Worm (Caenorhabditis elegans): ENCODE measurements around the gene sri-37.
"Not testable (repeated sequence)": the region's sequence is repeated elsewhere in the genome, so short reads cannot be mapped to it uniquely, and the experiment has no call there.

Gene sri-37

DNA sequence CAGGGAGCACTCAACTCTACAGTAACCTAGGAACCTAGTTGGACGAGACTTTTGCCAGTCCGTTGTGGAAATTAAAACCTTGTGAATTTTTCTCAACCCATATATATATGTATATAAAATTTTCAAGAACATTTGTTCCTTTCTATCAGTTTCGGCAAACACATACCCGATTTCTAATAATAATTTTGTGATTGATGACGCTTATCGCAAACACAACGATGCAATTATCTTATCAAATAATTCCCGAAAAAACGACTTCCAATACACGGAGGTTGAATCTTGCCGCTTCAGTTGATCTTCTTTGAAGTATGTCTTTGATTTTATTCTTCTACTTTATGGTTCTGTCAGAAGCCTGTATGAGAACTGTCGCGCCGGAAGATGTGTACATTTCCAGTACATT lies 35.7 kb downstream of the sri-37 start, which contains the start of gene F22E5.2:
Gene F22E5.2 (plus strand): TSS at position 301 of the 400 bp plus-strand sequence.
- TF ChIP-seq ama-1 (optimal IDR thresholded peaks at IDR 0.05); lin-15B (tag; optimal IDR thresholded peaks at IDR 0.05); Y116A8C.19 (tag; optimal IDR thresholded peaks at IDR 0.05; ENCODE audit: borderline replicate concordance): not testable (repeated sequence)

DNA sequence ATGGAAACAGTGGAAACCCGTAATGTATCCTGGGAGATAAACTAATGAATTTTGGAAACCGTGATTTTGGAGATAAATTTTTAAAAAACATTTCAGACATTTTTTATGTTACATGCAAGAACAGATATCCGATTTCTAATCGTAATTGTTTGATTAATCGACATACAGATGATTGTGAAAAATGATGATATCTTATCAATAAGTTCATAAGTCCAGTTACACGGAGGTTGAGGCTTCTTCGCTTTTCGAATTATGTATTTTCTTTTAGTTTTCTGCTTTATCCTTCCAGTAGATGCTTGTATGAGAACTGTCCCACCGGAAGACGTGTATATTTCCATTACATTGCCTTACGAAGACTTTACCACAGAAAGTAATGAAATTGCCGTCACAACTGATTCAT lies 36.2 kb downstream of the sri-37 start, which contains the start of gene F22E5.22:
Gene F22E5.22 (plus strand): TSS at position 301 of the 400 bp plus-strand sequence.
- TF ChIP-seq zip-4 (GFP tag; optimal IDR thresholded peaks at IDR 0.05) (no peak), mab-9 (GFP tag; IDR thresholded peaks at IDR 0.05) (no peak), sptf-1 (tag; optimal IDR thresholded peaks at IDR 0.05) (no peak), jun-1 (tag; optimal IDR thresholded peaks at IDR 0.05) (no peak)

DNA sequence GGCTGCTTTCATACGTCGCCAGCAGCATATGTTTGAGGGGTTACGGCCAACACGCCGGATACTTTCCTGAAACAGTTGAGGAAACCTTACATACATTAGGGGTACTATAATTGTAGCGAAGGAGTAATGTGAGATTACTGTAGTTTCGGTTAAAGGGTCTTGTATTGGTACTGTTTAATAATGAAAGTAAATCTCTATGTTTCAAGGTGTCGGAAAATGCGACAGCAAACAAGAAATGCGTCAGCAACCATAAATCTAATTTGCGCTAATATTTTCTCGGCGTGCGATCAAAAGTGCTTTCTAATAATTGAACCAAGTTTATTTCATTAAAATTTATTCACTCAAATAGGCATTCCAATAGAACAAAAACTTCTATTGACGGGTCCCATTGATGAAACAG lies 43.0 kb downstream of the sri-37 start, which contains the start of gene sri-57:
Gene sri-57 (minus strand): TSS at position 101 of the 400 bp plus-strand sequence.
- TF ChIP-seq lir-3 (tag; optimal IDR thresholded peaks at IDR 0.05; ENCODE audit: poor library complexity); C34B4.2 (tag; optimal IDR thresholded peaks at IDR 0.05); F16B12.6 (tag; optimal IDR thresholded peaks at IDR 0.05): not testable (repeated sequence)

DNA sequence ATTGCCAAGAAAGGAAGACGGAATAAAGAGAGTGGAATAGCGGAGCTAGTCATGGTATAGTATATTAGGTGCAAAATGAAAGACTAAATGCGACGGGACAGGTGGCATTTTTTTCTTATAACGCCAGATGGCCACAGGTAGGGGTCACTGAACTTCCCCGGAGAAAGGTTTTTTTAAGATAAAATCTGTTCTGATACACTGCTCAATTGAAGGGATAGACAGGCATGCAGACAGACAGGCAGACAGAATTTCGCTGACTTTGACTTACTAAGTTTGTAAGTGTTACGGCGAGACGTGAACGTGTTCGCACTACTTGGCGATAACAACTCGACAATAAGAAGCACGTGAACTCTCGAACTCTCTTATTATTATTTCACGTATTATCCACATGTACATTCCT lies 44.2 kb downstream of the sri-37 start, which contains the start of the genes F22E5.20 and F22E5.1:
Gene F22E5.20 (minus strand): TSS at position 101 of the 400 bp plus-strand sequence.
Gene F22E5.1 (plus strand): TSS at position 242 of the 400 bp plus-strand sequence.
- TF ChIP-seq lir-3 (tag; optimal IDR thresholded peaks at IDR 0.05; ENCODE audit: poor library complexity); Y116A8C.19 (tag; optimal IDR thresholded peaks at IDR 0.05; ENCODE audit: borderline replicate concordance); ets-5 (GFP tag; IDR thresholded peaks at IDR 0.05): not testable (repeated sequence)

DNA sequence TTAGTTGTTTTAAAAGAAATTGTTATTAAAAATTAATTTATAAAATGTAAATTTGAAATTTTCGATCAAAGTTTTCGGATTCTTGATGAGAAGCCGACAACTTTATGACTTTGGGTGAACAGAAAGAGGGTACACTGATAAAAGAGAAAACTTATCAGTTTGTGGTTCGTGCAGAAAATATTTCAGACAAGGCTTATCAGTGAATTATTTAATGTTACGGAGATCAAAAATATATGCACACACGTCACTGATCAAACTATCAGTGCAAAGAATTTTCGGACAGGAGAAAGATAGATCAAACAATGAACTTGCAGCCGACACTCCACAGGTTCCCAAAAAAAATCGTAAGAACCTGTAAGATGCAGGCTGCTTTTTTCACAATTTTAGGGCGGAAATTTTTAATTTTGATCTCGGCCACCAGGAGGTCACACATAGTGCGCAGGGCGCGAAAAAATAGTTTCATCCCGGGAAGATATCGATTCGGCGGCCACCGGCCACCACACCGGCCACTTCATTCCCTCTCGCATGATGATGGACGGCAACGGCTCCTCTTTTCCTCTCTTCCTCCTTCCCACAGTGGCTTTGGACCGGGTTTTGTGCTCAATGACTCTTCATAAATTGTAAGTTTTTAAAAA lies 48.3 kb downstream of the sri-37 start, which contains the start of gene F22E5.17:
Gene F22E5.17 (plus strand): TSS at position 508 of the 635 bp plus-strand sequence.
- TF ChIP-seq sup-37 (GFP tag; optimal IDR thresholded peaks at IDR 0.05) (no peak), aly-2 (tag; optimal IDR thresholded peaks at IDR 0.05) (no peak), ceh-88 (GFP tag; IDR thresholded peaks at IDR 0.05) (no peak), pqm-1 (tag; optimal IDR thresholded peaks at IDR 0.05) (peak; percentile 69), lin-35 (GFP tag; optimal IDR thresholded peaks at IDR 0.05) (peak in 1 of 2 experiments; percentile 10), tlp-1 (tag; optimal IDR thresholded peaks at IDR 0.05) (peak; percentile 76), elt-2 (tag; optimal IDR thresholded peaks at IDR 0.05) (peak; percentile 93)
